Worm (Caenorhabditis elegans) whole organism, L4 larva: ENCODE results near the gene F49H12.4.

Experiments used
- F10B5.3 ChIP-seq: sonication (generic microtip); optimal IDR thresholded peaks from 2 replicates; lab custom pipeline; 2016; ENCODE audit warnings: mild to moderate bottlenecking, missing genetic modification characterization, missing compliant biosample characterization
- F26F4.8 ChIP-seq: fragments of 200-800 bp; sonication (Bioruptor generic); conservative IDR thresholded peaks from 2 replicates; pipeline ENCODE4 v1.3.6; 2022; ENCODE audit warnings: missing genetic modification characterization, missing compliant biosample characterization
- T26A8.4 ChIP-seq: fragments of 200-800 bp; sonication (Bioruptor generic); IDR thresholded peaks from 2 replicates; pipeline ENCODE4 v1.3.6; 2022; ENCODE audit warnings: missing genetic modification characterization, missing compliant biosample characterization
- Y75B8A.6 ChIP-seq: fragments of 200-800 bp; sonication (Bioruptor generic); IDR thresholded peaks from 2 replicates; pipeline ENCODE4 v1.3.6; 2022; ENCODE audit warnings: missing genetic modification reagents, missing genetic modification characterization, missing compliant biosample characterization
- ZK337.2 ChIP-seq: fragments of 200-800 bp; sonication (Bioruptor generic); IDR thresholded peaks from 2 replicates; pipeline ENCODE4 v1.3.6; 2022; ENCODE audit warnings: missing genetic modification reagents, missing genetic modification characterization, missing compliant biosample characterization
- ZK546.5 ChIP-seq, 2 experiments: sonication (generic microtip); optimal IDR thresholded peaks; 2 replicates each; lab custom pipeline; 2017; ENCODE audit warnings: missing biosample characterization in 2 of 2, missing genetic modification characterization in 2 of 2
- aha-1 ChIP-seq: fragments of 150-350 bp; peaks from one replicate; lab custom pipeline; 2014; ENCODE audit warnings: missing biosample characterization, missing genetic modification characterization
- attf-4 ChIP-seq: sonication (generic microtip); optimal IDR thresholded peaks from 3 replicates; lab custom pipeline; 2017; ENCODE audit warnings: missing biosample characterization, missing genetic modification characterization
- ceh-32 ChIP-seq: sonication (generic microtip); optimal IDR thresholded peaks from 2 replicates; lab custom pipeline; 2016; ENCODE audit warnings: mild to moderate bottlenecking, missing genetic modification characterization, missing compliant biosample characterization; ENCODE audit not compliant: poor library complexity
- ctbp-1 ChIP-seq: fragments of 200-800 bp; sonication (Bioruptor generic); IDR thresholded peaks from 2 replicates; pipeline ENCODE4 v1.3.6; 2022; ENCODE audit warnings: missing genetic modification reagents, missing genetic modification characterization, missing compliant biosample characterization
- daf-16 ChIP-seq, 3 experiments: sonication (generic microtip); optimal IDR thresholded peaks; 2 replicates each; lab custom pipeline; 2016 to 2017; ENCODE audit warnings: missing genetic modification characterization in 3 of 3, missing genetic modification reagents in 3 of 3, mild to moderate bottlenecking in 2 of 3, missing compliant biosample characterization in 2 of 3, missing biosample characterization in 1 of 3, moderate library complexity in 1 of 3
- dmd-6 ChIP-seq: fragments of 200-800 bp; sonication (Bioruptor generic); IDR thresholded peaks from 2 replicates; pipeline ENCODE4 v1.3.6; 2022; ENCODE audit warnings: missing genetic modification reagents, missing genetic modification characterization, missing compliant biosample characterization
- dpl-1 ChIP-seq: fragments of 150-350 bp; optimal IDR thresholded peaks from 2 replicates; lab custom pipeline; 2014; ENCODE audit warnings: missing biosample characterization, missing genetic modification reagents, missing genetic modification characterization
- duxl-1 ChIP-seq: sonication (generic microtip); optimal IDR thresholded peaks from 2 replicates; lab custom pipeline; 2016; ENCODE audit warnings: mild to moderate bottlenecking, missing genetic modification characterization, moderate library complexity, missing compliant biosample characterization; ENCODE audit not compliant: poor library complexity
- dve-1 ChIP-seq: sonication (generic microtip); optimal IDR thresholded peaks from 2 replicates; lab custom pipeline; 2017; ENCODE audit warnings: antibody characterized with exemption, mild to moderate bottlenecking, missing genetic modification characterization, missing compliant biosample characterization; ENCODE audit not compliant: insufficient read depth
- fkh-10 ChIP-seq: fragments of 150-350 bp; optimal IDR thresholded peaks from 2 replicates; lab custom pipeline; 2014; ENCODE audit warnings: missing biosample characterization, missing genetic modification reagents, missing genetic modification characterization
- hif-1 ChIP-seq, 2 experiments: sonication (generic microtip); optimal IDR thresholded peaks; 2 replicates each; lab custom pipeline; 2016 to 2017; ENCODE audit warnings: missing compliant biosample characterization in 2 of 2, missing genetic modification characterization in 2 of 2, missing genetic modification reagents in 2 of 2, missing genotype in 2 of 2, mild to moderate bottlenecking in 1 of 2
- hlh-11 ChIP-seq: fragments of 200-800 bp; sonication (Bioruptor generic); optimal IDR thresholded peaks from 2 replicates; lab custom pipeline; 2018; ENCODE audit warnings: mild to moderate bottlenecking, missing genetic modification characterization, missing compliant biosample characterization
- hlh-30 ChIP-seq: sonication (generic microtip); optimal IDR thresholded peaks from 2 replicates; lab custom pipeline; 2017; ENCODE audit warnings: antibody characterized with exemption, mild to moderate bottlenecking, missing genetic modification characterization, missing compliant biosample characterization; ENCODE audit not compliant: insufficient read depth
- hmg-1.1 ChIP-seq: fragments of 200-800 bp; sonication (Bioruptor generic); IDR thresholded peaks from 2 replicates; pipeline ENCODE4 v1.3.6; 2022; ENCODE audit warnings: missing genetic modification reagents, missing genetic modification characterization, missing compliant biosample characterization
- lim-7 ChIP-seq: fragments of 200-800 bp; sonication (Bioruptor generic); IDR thresholded peaks from 2 replicates; pipeline ENCODE4 v1.3.6; 2022; ENCODE audit warnings: missing genetic modification characterization, missing compliant biosample characterization
- lin-13 ChIP-seq: fragments of 150-350 bp; optimal IDR thresholded peaks from 2 replicates; lab custom pipeline; 2014; ENCODE audit warnings: missing biosample characterization, missing genetic modification reagents, missing genetic modification characterization
- madf-9 ChIP-seq: fragments of 200-800 bp; sonication (Bioruptor generic); conservative IDR thresholded peaks from 2 replicates; pipeline ENCODE4 v1.3.6; 2022; ENCODE audit warnings: missing genetic modification reagents, missing genetic modification characterization, missing compliant biosample characterization
- mdl-1 ChIP-seq, 2 experiments: fragments of 150-350 bp in 1 of 2; sonication (generic microtip) in 1 of 2; optimal IDR thresholded peaks; 2 replicates each; lab custom pipeline; 2014 to 2017; ENCODE audit warnings: missing biosample characterization in 2 of 2, missing genetic modification characterization in 2 of 2
- mdt-29 ChIP-seq: fragments of 200-800 bp; sonication (Bioruptor generic); IDR thresholded peaks from 2 replicates; pipeline ENCODE4 v1.3.6; 2022; ENCODE audit warnings: missing genetic modification reagents, missing genetic modification characterization, missing compliant biosample characterization
- mep-1 ChIP-seq: fragments of 150-350 bp; sonication (generic microtip); optimal IDR thresholded peaks from 3 replicates; lab custom pipeline; 2014; ENCODE audit warnings: missing biosample characterization, missing genetic modification characterization
- mes-2 ChIP-seq: sonication (generic microtip); optimal IDR thresholded peaks from 2 replicates; lab custom pipeline; 2016; ENCODE audit warnings: missing genotype, mild to moderate bottlenecking, missing genetic modification characterization, missing compliant biosample characterization; ENCODE audit not compliant: poor library complexity, severe bottlenecking
- mxl-3 ChIP-seq: fragments of 200-800 bp; sonication (Bioruptor generic); optimal IDR thresholded peaks from 2 replicates; lab custom pipeline; 2018; ENCODE audit warnings: mild to moderate bottlenecking, missing genetic modification characterization, missing compliant biosample characterization
- nhr-11 ChIP-seq: fragments of 150-350 bp; optimal IDR thresholded peaks from 2 replicates; lab custom pipeline; 2014; ENCODE audit warnings: missing biosample characterization, missing genetic modification characterization
- nhr-111 ChIP-seq: fragments of 200-800 bp; sonication (Bioruptor generic); optimal IDR thresholded peaks from 2 replicates; lab custom pipeline; 2018; ENCODE audit warnings: mild to moderate bottlenecking, missing genetic modification characterization, missing compliant biosample characterization
- nhr-25 ChIP-seq: sonication (generic microtip); optimal IDR thresholded peaks from 2 replicates; lab custom pipeline; 2017; ENCODE audit warnings: missing genetic modification characterization, mild to moderate bottlenecking, missing compliant biosample characterization, antibody characterized with exemption, moderate library complexity, borderline replicate concordance; ENCODE audit not compliant: insufficient read depth
- nhr-28 ChIP-seq: fragments of 150-350 bp; optimal IDR thresholded peaks from 2 replicates; lab custom pipeline; 2014; ENCODE audit warnings: missing biosample characterization, missing genetic modification characterization
- nhr-41 ChIP-seq: fragments of 200-800 bp; sonication (Bioruptor generic); IDR thresholded peaks from 2 replicates; pipeline ENCODE4 v1.3.6; 2022; ENCODE audit warnings: missing genetic modification reagents, missing genetic modification characterization, missing compliant biosample characterization
- nhr-42 ChIP-seq: fragments of 200-800 bp; sonication (Bioruptor generic); IDR thresholded peaks from 2 replicates; pipeline ENCODE4 v1.3.6; 2022; ENCODE audit warnings: missing genetic modification characterization, missing compliant biosample characterization
- nhr-48 ChIP-seq: sonication (generic microtip); optimal IDR thresholded peaks from 2 replicates; lab custom pipeline; 2016; ENCODE audit warnings: mild to moderate bottlenecking, missing genetic modification characterization, missing compliant biosample characterization
- php-3 ChIP-seq: fragments of 200-800 bp; sonication (Bioruptor generic); IDR thresholded peaks from 2 replicates; pipeline ENCODE4 v1.3.6; 2022; ENCODE audit warnings: missing genetic modification reagents, missing genetic modification characterization, missing compliant biosample characterization
- pqm-1 ChIP-seq: sonication (generic microtip); optimal IDR thresholded peaks from 2 replicates; lab custom pipeline; 2017; ENCODE audit warnings: missing biosample characterization, missing genetic modification characterization
- rbr-2 ChIP-seq: sonication (generic microtip); optimal IDR thresholded peaks from 2 replicates; lab custom pipeline; 2016; ENCODE audit warnings: missing genotype, missing genetic modification characterization, missing compliant biosample characterization
- saeg-2 ChIP-seq: fragments of 200-800 bp; sonication (Bioruptor generic); IDR thresholded peaks from 2 replicates; pipeline ENCODE4 v1.3.6; 2022; ENCODE audit warnings: missing genetic modification reagents, missing genetic modification characterization, missing compliant biosample characterization
- set-16 ChIP-seq: fragments of 200-800 bp; sonication (Bioruptor generic); IDR thresholded peaks from 2 replicates; pipeline ENCODE4 v1.3.6; 2022; ENCODE audit warnings: missing genetic modification reagents, missing genetic modification characterization, missing compliant biosample characterization
- spr-1 ChIP-seq: sonication (generic microtip); optimal IDR thresholded peaks from 2 replicates; lab custom pipeline; 2016; ENCODE audit warnings: mild to moderate bottlenecking, missing genetic modification characterization, missing compliant biosample characterization
- tra-1 ChIP-seq: fragments of 200-800 bp; sonication (Bioruptor generic); IDR thresholded peaks from 2 replicates; pipeline ENCODE4 v1.3.6; 2022; ENCODE audit warnings: missing genetic modification reagents, missing genetic modification characterization, missing compliant biosample characterization
- vab-7 ChIP-seq: fragments of 200-800 bp; sonication (Bioruptor generic); IDR thresholded peaks from 2 replicates; pipeline ENCODE4 v1.3.6; 2022; ENCODE audit warnings: missing genetic modification reagents, missing genetic modification characterization, missing compliant biosample characterization
- zfp-2 ChIP-seq: sonication (generic microtip); optimal IDR thresholded peaks from 2 replicates; lab custom pipeline; 2016; ENCODE audit warnings: mild to moderate bottlenecking, missing genetic modification characterization, missing compliant biosample characterization
- zfp-3 ChIP-seq: fragments of 200-800 bp; sonication (Bioruptor generic); conservative IDR thresholded peaks from 2 replicates; pipeline ENCODE4 v1.3.6; 2022; ENCODE audit warnings: missing genetic modification reagents, missing genetic modification characterization, missing compliant biosample characterization

Gene F49H12.4

DNA sequence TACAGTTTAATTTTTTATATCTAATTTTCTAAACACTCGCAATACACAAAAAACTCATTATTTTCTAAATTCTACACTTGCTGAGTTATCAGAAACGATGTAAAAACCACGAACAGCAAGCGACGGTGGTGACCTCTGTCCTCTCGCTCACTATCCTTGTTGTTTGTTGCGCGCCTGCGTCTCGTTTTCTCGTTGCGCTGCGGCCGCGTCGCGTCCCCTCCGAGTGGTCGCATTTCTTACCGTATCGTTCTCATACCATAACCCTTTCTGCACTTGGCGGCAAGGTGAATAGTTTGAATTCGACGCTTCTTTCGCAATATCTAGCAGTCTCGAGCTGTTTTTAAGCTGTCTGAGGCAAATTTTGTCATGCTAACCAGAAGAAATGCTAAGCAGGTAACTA, 9.8 kb downstream of the F49H12.4 start, which contains the start of gene lsy-2:
Gene lsy-2, plus strand, starts transcription at position 271 of the 400 bp plus-strand sequence.
- TF ChIP-seq nhr-11 (tag; lab: Kevin White, UChicago) (no peak), daf-16 (GFP tag; optimal IDR thresholded peaks at IDR 0.05; lab: Kevin White, UChicago) (no peak), daf-16 (tag; optimal IDR thresholded peaks at IDR 0.05; lab: Kevin White, UChicago) (peak; percentile 70), aha-1 (tag; lab: Kevin White, UChicago) (peak; percentile 64), mxl-3 (GFP tag; lab: Kevin White, UChicago) (peak; percentile 40), ctbp-1 (GFP tag; lab: Robert Waterston, UW) (0 out of 2 replicates have a peak, but pooled peaks have one; percentile 15), duxl-1 (tag; lab: Kevin White, UChicago) (peak; percentile 50), nhr-25 (tag; lab: Kevin White, UChicago) (peak; percentile 86), hif-1 (tag; optimal IDR thresholded peaks at IDR 0.05; lab: Kevin White, UChicago) (peak in 1 of 2 experiments; percentile 41), set-16 (GFP tag; lab: Robert Waterston, UW) (0 out of 2 replicates have a peak, but pooled peaks have one; percentile 30), mes-2 (tag; lab: Kevin White, UChicago) (peak; percentile 75), hmg-1.1 (GFP tag; lab: Robert Waterston, UW) (peak; percentile 52), madf-9 (GFP tag; lab: Robert Waterston, UW) (no peak), dpl-1 (GFP tag; lab: Kevin White, UChicago) (peak; percentile 72), dve-1 (tag; lab: Kevin White, UChicago) (peak; percentile 31), mep-1 (tag; lab: Kevin White, UChicago) (peak; percentile 57), rbr-2 (peak; percentile 19), lin-13 (GFP tag; lab: Kevin White, UChicago) (peak; percentile 72), nhr-48 (tag; lab: Kevin White, UChicago) (no peak), dmd-6 (GFP tag; lab: Robert Waterston, UW) (peak; percentile 50), mdl-1 (tag; optimal IDR thresholded peaks at IDR 0.05; lab: Kevin White, UChicago) (peak in 1 of 2 experiments; percentile 20), zfp-2 (tag; lab: Kevin White, UChicago) (no peak), saeg-2 (GFP tag; lab: Robert Waterston, UW) (no peak), nhr-28 (tag; lab: Kevin White, UChicago) (peak; percentile 46), vab-7 (0 out of 2 replicates have a peak, but pooled peaks have one; percentile 15), hlh-30 (peak; percentile 65), F26F4.8 (GFP tag; lab: Robert Waterston, UW) (no peak), php-3 (no peak)
- TF ChIP-seq, all 104 proteins: peak for 20

ce11 chrX:2090493-2090892, 10.9 kb downstream of the F49H12.4 start:
- TF ChIP-seq tra-1 (GFP tag; lab: Robert Waterston, UW): 0 out of 2 replicates have a peak, but pooled peaks have one; percentile 32
- TF ChIP-seq pqm-1 (tag; lab: Kevin White, UChicago): peak; percentile 60
- no peak for TF ChIP-seq daf-16 (GFP tag; optimal IDR thresholded peaks at IDR 0.05; lab: Kevin White, UChicago)
- peak; percentile 94 for TF ChIP-seq daf-16 (tag; optimal IDR thresholded peaks at IDR 0.05; lab: Kevin White, UChicago)
- TF ChIP-seq ZK337.2 (GFP tag; lab: Robert Waterston, UW): no peak
- TF ChIP-seq Y75B8A.6 (GFP tag; lab: Robert Waterston, UW): no peak
- TF ChIP-seq nhr-42 (GFP tag; lab: Robert Waterston, UW): no peak
- peak; percentile 73 for TF ChIP-seq dve-1 (tag; lab: Kevin White, UChicago)
- TF ChIP-seq fkh-10 (GFP tag; lab: Kevin White, UChicago): no peak
- TF ChIP-seq dmd-6 (GFP tag; lab: Robert Waterston, UW): peak; percentile 60
- TF ChIP-seq lim-7: no peak
- TF ChIP-seq nhr-11 (tag; lab: Kevin White, UChicago): no peak
- TF ChIP-seq duxl-1 (tag; lab: Kevin White, UChicago): peak; percentile 29
- TF ChIP-seq aha-1 (tag; lab: Kevin White, UChicago): peak; percentile 91
- TF ChIP-seq ZK546.5 (tag; optimal IDR thresholded peaks at IDR 0.05; lab: Kevin White, UChicago): no peak
- TF ChIP-seq mdt-29 (GFP tag; lab: Robert Waterston, UW): no peak
- no peak for TF ChIP-seq hmg-1.1 (GFP tag; lab: Robert Waterston, UW)
- TF ChIP-seq nhr-111 (GFP tag; lab: Kevin White, UChicago): no peak
- TF ChIP-seq F10B5.3 (tag; lab: Kevin White, UChicago): no peak
- TF ChIP-seq T26A8.4: 0 out of 2 replicates have a peak, but pooled peaks have one; percentile 26
- no peak for TF ChIP-seq hif-1 (tag; optimal IDR thresholded peaks at IDR 0.05; lab: Kevin White, UChicago)
- TF ChIP-seq ceh-32 (tag; lab: Kevin White, UChicago): no peak
- TF ChIP-seq spr-1 (tag; lab: Kevin White, UChicago): no peak
- no peak for TF ChIP-seq attf-4 (tag; lab: Kevin White, UChicago)
- peak; percentile 51 for TF ChIP-seq nhr-28 (tag; lab: Kevin White, UChicago)
- TF ChIP-seq zfp-3 (GFP tag; lab: Robert Waterston, UW): no peak
- TF ChIP-seq hlh-11 (tag; lab: Kevin White, UChicago): peak; percentile 68
- TF ChIP-seq nhr-41 (GFP tag; lab: Robert Waterston, UW): no peak
- peak; percentile 39 for TF ChIP-seq mxl-3 (GFP tag; lab: Kevin White, UChicago)
